Worm (Caenorhabditis elegans) whole organism, L4 larva: ENCODE measurements around the gene nmat-1.

Experiments
- ama-1 ChIP-seq: fragments of 150-350 bp; optimal IDR thresholded peaks from 2 replicates; lab custom pipeline; 2014; ENCODE audit warnings: inconsistent platforms, mixed read lengths
- dmd-8 ChIP-seq: fragments of 200-800 bp; sonication (Bioruptor generic); IDR thresholded peaks from 2 replicates; pipeline ENCODE4 v1.3.6; 2022; ENCODE audit warnings: missing genetic modification characterization, missing compliant biosample characterization
- fkh-10 ChIP-seq: fragments of 150-350 bp; optimal IDR thresholded peaks from 2 replicates; lab custom pipeline; 2014; ENCODE audit warnings: missing biosample characterization, missing genetic modification reagents, missing genetic modification characterization
- lim-7 ChIP-seq: fragments of 200-800 bp; sonication (Bioruptor generic); IDR thresholded peaks from 2 replicates; pipeline ENCODE4 v1.3.6; 2022; ENCODE audit warnings: missing genetic modification characterization, missing compliant biosample characterization
- lsy-2 ChIP-seq, 2 experiments: fragments of 150-350 bp in 1 of 2; sonication (generic microtip) in 1 of 2; optimal IDR thresholded peaks; 2 replicates each; lab custom pipeline; 2014 to 2017; ENCODE audit warnings: missing biosample characterization in 2 of 2, missing genetic modification characterization in 2 of 2
- nhr-10 ChIP-seq: fragments of 150-350 bp; optimal IDR thresholded peaks from 2 replicates; lab custom pipeline; 2014; ENCODE audit warnings: missing biosample characterization, missing genetic modification characterization
- nhr-237 ChIP-seq: sonication (generic microtip); optimal IDR thresholded peaks from 2 replicates; lab custom pipeline; 2017; ENCODE audit warnings: missing biosample characterization, missing genetic modification characterization
- nhr-42 ChIP-seq: fragments of 200-800 bp; sonication (Bioruptor generic); IDR thresholded peaks from 2 replicates; pipeline ENCODE4 v1.3.6; 2022; ENCODE audit warnings: missing genetic modification characterization, missing compliant biosample characterization
- nhr-6 ChIP-seq: fragments of 150-350 bp; optimal IDR thresholded peaks from 2 replicates; lab custom pipeline; 2014; ENCODE audit warnings: missing biosample characterization, missing genetic modification characterization
- nhr-76 ChIP-seq: fragments of 150-350 bp; optimal IDR thresholded peaks from 2 replicates; lab custom pipeline; 2014; ENCODE audit warnings: missing biosample characterization, missing genetic modification characterization
- unc-62 ChIP-seq, 3 experiments: fragments of 150-350 bp in 1 of 3; sonication (generic microtip); optimal IDR thresholded peaks in 2 of 3; peaks in 1 of 3; 1 replicate in 1 of 3; 2 replicates in 2 of 3; lab custom pipeline; 2014 to 2017; ENCODE audit warnings: missing biosample characterization in 3 of 3, missing genetic modification characterization in 3 of 3, missing genetic modification reagents in 3 of 3, missing genotype in 1 of 3

DNA sequence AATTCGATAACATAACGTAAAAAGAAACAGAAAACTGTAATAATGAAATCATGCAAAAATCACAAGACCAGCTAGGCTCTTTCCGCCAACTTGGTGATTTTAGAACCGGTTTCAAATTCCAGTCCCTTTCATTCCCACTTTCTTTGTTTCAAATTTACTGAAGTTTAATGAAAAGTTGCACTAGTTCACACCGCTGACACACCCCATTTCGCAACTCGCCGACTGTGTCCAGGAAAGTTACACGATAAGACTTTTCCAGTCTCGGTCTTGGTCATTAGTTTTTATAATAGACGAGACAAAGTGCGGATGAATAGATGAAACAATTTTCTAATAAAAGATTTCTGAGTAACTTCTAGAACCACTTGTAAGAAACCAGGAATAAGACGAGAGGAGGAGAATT is 13.9 kb downstream of the nmat-1 start:
- TF ChIP-seq dmd-8 (GFP tag; lab: Robert Waterston, UW) (no peak), nhr-237 (tag; lab: Kevin White, UChicago) (no peak), nhr-76 (tag; lab: Kevin White, UChicago) (no peak), lim-7 (GFP tag; lab: Robert Waterston, UW) (no peak), nhr-6 (no peak), unc-62 (GFP tag; optimal IDR thresholded peaks at IDR 0.05 in 1 of 2; lab: Kevin White, UChicago) (peak in 1 of 2 experiments; percentile 38), unc-62 (tag; optimal IDR thresholded peaks at IDR 0.05; lab: Kevin White, UChicago) (no peak), ama-1 (lab: Kevin White, UChicago) (no peak), lsy-2 (tag; optimal IDR thresholded peaks at IDR 0.05; lab: Kevin White, UChicago) (no peak), nhr-42 (no peak), nhr-10 (tag; lab: Kevin White, UChicago) (no peak), fkh-10 (no peak)
